Worm (Caenorhabditis elegans): ENCODE measurements around the gene F09E5.11.

- TF ChIP-seq W03F9.2 (tag; optimal IDR thresholded peaks at IDR 0.05) (no peak), him-1 (tag; optimal IDR thresholded peaks at IDR 0.05) (no peak), dao-5 (tag; optimal IDR thresholded peaks at IDR 0.05) (no peak)
These were observed 49.0 kb downstream of the F09E5.11 start for ce11 chrII:5308961-5309360.
